Worm (Caenorhabditis elegans): Measurements from ENCODE around the gene hse-5.

The hse-5 gene

ce11 chrIII:4362332-4362731, 17.2 kb downstream of the hse-5 start (continued):
- no peak for TF ChIP-seq repo-1 (tag; optimal IDR thresholded peaks at IDR 0.05)
- no peak for TF ChIP-seq lin-54 (GFP tag; optimal IDR thresholded peaks at IDR 0.05)
- TF ChIP-seq T07F8.4 (tag; optimal IDR thresholded peaks at IDR 0.05) = peak; percentile 8
- TF ChIP-seq dox-1 (GFP tag; IDR thresholded peaks at IDR 0.05) = peak; percentile 50; the same call in 1 of the 2 replicates
- no peak for TF ChIP-seq snpc-3.4 (tag; optimal IDR thresholded peaks at IDR 0.05)
- no peak for TF ChIP-seq cebp-2 (GFP tag; IDR thresholded peaks at IDR 0.05)
- peak; percentile 45 for TF ChIP-seq mxl-1 (tag; optimal IDR thresholded peaks at IDR 0.05)
- peak; percentile 78 for TF ChIP-seq lin-26 (GFP tag; IDR thresholded peaks at IDR 0.05)
- no peak for TF ChIP-seq F55B11.4 (tag; optimal IDR thresholded peaks at IDR 0.05; ENCODE audit: borderline replicate concordance, insufficient read depth)
- TF ChIP-seq F22D6.2 (tag; optimal IDR thresholded peaks at IDR 0.05) = no peak
- TF ChIP-seq zfh-2 (GFP tag; conservative IDR thresholded peaks at IDR 0.05) = no peak
- TF ChIP-seq zim-3 (tag; optimal IDR thresholded peaks at IDR 0.05) = no peak
- no peak for TF ChIP-seq atf-7 (tag; optimal IDR thresholded peaks at IDR 0.05)
- no peak for TF ChIP-seq xnd-1 (tag; optimal IDR thresholded peaks at IDR 0.05)
- 0 out of 2 replicates have a peak, but pooled peaks have one; percentile 29 for TF ChIP-seq ztf-6 (GFP tag; IDR thresholded peaks at IDR 0.05)
- no peak for TF ChIP-seq lin-35 (GFP tag; optimal IDR thresholded peaks at IDR 0.05)
- TF ChIP-seq ceh-100 (GFP tag; IDR thresholded peaks at IDR 0.05) = no peak
- TF ChIP-seq attf-5 (GFP tag; optimal IDR thresholded peaks at IDR 0.05) = no peak
- TF ChIP-seq F57A8.1 (GFP tag; optimal IDR thresholded peaks at IDR 0.05) = no peak
- TF ChIP-seq egl-44 (GFP tag; IDR thresholded peaks at IDR 0.05) = 0 out of 2 replicates have a peak, but pooled peaks have one; percentile 35
- no peak for TF ChIP-seq snpc-4 (GFP tag; optimal IDR thresholded peaks at IDR 0.05)
- peak in 2 of 4 experiments; percentile 18 to 60 for TF ChIP-seq snpc-4 (tag; optimal IDR thresholded peaks at IDR 0.05)
- TF ChIP-seq hmg-20 (GFP tag; IDR thresholded peaks at IDR 0.05) = no peak
- no peak for TF ChIP-seq B0336.3 (GFP tag; IDR thresholded peaks at IDR 0.05)
- no peak for TF ChIP-seq Y79H2A.3 (GFP tag; conservative IDR thresholded peaks at IDR 0.05)
- no peak for TF ChIP-seq K12H6.12 (tag; optimal IDR thresholded peaks at IDR 0.05)
- TF ChIP-seq lag-1 (GFP tag; IDR thresholded peaks at IDR 0.05) = no peak
- TF ChIP-seq F23B12.7 (tag; optimal IDR thresholded peaks at IDR 0.05; ENCODE audit: insufficient read depth) = no peak
- no peak for TF ChIP-seq aptf-3 (GFP tag; IDR thresholded peaks at IDR 0.05)
- peak; percentile 52 for TF ChIP-seq lsl-1 (GFP tag; optimal IDR thresholded peaks at IDR 0.05)
- no peak for TF ChIP-seq F37B4.10 (GFP tag; IDR thresholded peaks at IDR 0.05)
- no peak for TF ChIP-seq hlh-12 (tag; optimal IDR thresholded peaks at IDR 0.05)
- 0 out of 2 replicates have a peak, but pooled peaks have one; percentile 18 for TF ChIP-seq madf-6 (GFP tag; IDR thresholded peaks at IDR 0.05)
- no peak for TF ChIP-seq F49E8.2 (tag; optimal IDR thresholded peaks at IDR 0.05; ENCODE audit: insufficient read depth)
- TF ChIP-seq lir-1 (GFP tag; conservative IDR thresholded peaks at IDR 0.05) = no peak
- no peak for TF ChIP-seq B0019.2 (GFP tag; conservative IDR thresholded peaks at IDR 0.05)
- peak; percentile 46 for TF ChIP-seq die-1 (tag; optimal IDR thresholded peaks at IDR 0.05)
- no peak for TF ChIP-seq bed-2 (GFP tag; IDR thresholded peaks at IDR 0.05)
- no peak for TF ChIP-seq hlh-26 (GFP tag; conservative IDR thresholded peaks at IDR 0.05)
- no peak for TF ChIP-seq pbrm-1 (GFP tag; IDR thresholded peaks at IDR 0.05)
- no peak for TF ChIP-seq snpc-1.1 (tag; optimal IDR thresholded peaks at IDR 0.05; ENCODE audit: insufficient read depth)
- 0 out of 2 replicates have a peak, but pooled peaks have one; percentile 7 for TF ChIP-seq rcor-1 (GFP tag; IDR thresholded peaks at IDR 0.05)
- no peak for TF ChIP-seq sptf-2 (GFP tag; optimal IDR thresholded peaks at IDR 0.05)
- no peak for TF ChIP-seq attf-6 (GFP tag; IDR thresholded peaks at IDR 0.05)
- no peak for TF ChIP-seq fkh-3 (tag; optimal IDR thresholded peaks at IDR 0.05)
- peak; percentile 73 for TF ChIP-seq him-1 (tag; optimal IDR thresholded peaks at IDR 0.05)
- 0 out of 2 replicates have a peak, but pooled peaks have one; percentile 22 for TF ChIP-seq nfyb-1 (GFP tag; IDR thresholded peaks at IDR 0.05)
- no peak for TF ChIP-seq ceh-91 (GFP tag; IDR thresholded peaks at IDR 0.05)
- TF ChIP-seq tbp1 (GFP tag; optimal IDR thresholded peaks at IDR 0.05) = peak; percentile 90
